Worm (Caenorhabditis elegans) whole organism, midembryonic: ENCODE data around the gene H12D21.5.
A peak's percentile ranks its signal among the peaks of the same experiment; 100 is the strongest.
"Not testable (repeated sequence)": the region's sequence is repeated elsewhere in the genome, so short reads cannot be mapped to it uniquely, and the experiment has no call there.

ENCODE experiments used
- T22C8.4 ChIP-seq: fragments of 200-800 bp; sonication (Bioruptor generic); IDR thresholded peaks from 2 replicates; pipeline ENCODE4 v1.3.6; 2022; ENCODE audit warnings: missing genetic modification characterization, missing compliant biosample characterization
- cog-1 ChIP-seq: sonication (generic microtip); optimal IDR thresholded peaks from 2 replicates; lab custom pipeline; 2016; ENCODE audit warnings: missing genetic modification characterization, missing compliant biosample characterization
- flt-1 ChIP-seq: fragments of 200-800 bp; sonication (Bioruptor generic); IDR thresholded peaks from 2 replicates; pipeline ENCODE4 v1.3.6; 2022; ENCODE audit warnings: missing genetic modification characterization, missing compliant biosample characterization
- klf-2 ChIP-seq: fragments of 200-800 bp; sonication (Bioruptor generic); conservative IDR thresholded peaks from 2 replicates; pipeline ENCODE4 v1.3.6; 2022; ENCODE audit warnings: missing genetic modification reagents, missing genetic modification characterization, missing compliant biosample characterization
- med-1 ChIP-seq: sonication (generic microtip); optimal IDR thresholded peaks from 2 replicates; lab custom pipeline; 2017; ENCODE audit warnings: missing genetic modification characterization, mild to moderate bottlenecking, missing compliant biosample characterization, antibody characterized with exemption, missing genetic modification reagents; ENCODE audit not compliant: insufficient read depth
- ref-1 ChIP-seq: fragments of 200-800 bp; sonication (Bioruptor generic); conservative IDR thresholded peaks from 2 replicates; pipeline ENCODE4 v1.3.6; 2022; ENCODE audit warnings: missing genetic modification reagents, missing genetic modification characterization, missing compliant biosample characterization
- tab-1 ChIP-seq: fragments of 200-800 bp; sonication (Bioruptor generic); IDR thresholded peaks from 2 replicates; pipeline ENCODE4 v1.3.6; 2022; ENCODE audit warnings: missing genetic modification characterization, missing compliant biosample characterization
- ztf-23 ChIP-seq: fragments of 200-800 bp; sonication (Bioruptor generic); IDR thresholded peaks from 2 replicates; pipeline ENCODE4 v1.3.6; 2022; ENCODE audit warnings: missing genetic modification reagents, missing genetic modification characterization, missing compliant biosample characterization
- ztf-29 ChIP-seq: fragments of 200-800 bp; sonication (Bioruptor generic); IDR thresholded peaks from 2 replicates; pipeline ENCODE4 v1.3.6; 2022; ENCODE audit warnings: missing genetic modification reagents, missing genetic modification characterization, missing compliant biosample characterization

Gene H12D21.5

DNA sequence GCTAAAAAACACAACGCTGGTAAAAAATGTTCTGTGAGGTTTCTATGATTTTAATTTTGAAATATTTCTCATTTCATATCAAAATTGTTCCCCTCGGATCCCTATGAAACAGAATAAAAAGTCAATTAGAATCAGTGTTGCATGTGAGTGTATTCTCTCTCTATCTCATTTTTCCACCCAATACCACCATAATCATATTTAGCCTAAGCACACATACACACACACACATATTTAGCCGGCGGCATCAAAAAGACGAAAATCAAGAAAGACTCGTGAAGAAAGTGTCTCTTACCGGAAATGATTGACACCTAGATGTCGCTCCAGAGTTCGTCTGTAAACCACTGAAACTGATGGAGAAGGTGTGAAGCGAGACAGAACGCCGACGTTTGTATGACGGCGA lies 39.5 kb upstream of the H12D21.5 start:
- TF ChIP-seq ztf-23 (GFP tag; lab: Robert Waterston, UW), result no peak
- TF ChIP-seq ref-1 (GFP tag; lab: Robert Waterston, UW), result no peak
- TF ChIP-seq klf-2, result no peak
- TF ChIP-seq ztf-29, result no peak
- TF ChIP-seq flt-1 (GFP tag; lab: Robert Waterston, UW), result no peak
- TF ChIP-seq cog-1 (tag; lab: Kevin White, UChicago), result no peak
- no peak for TF ChIP-seq tab-1 (GFP tag; lab: Robert Waterston, UW)
- TF ChIP-seq med-1 (GFP tag; lab: Kevin White, UChicago), result no peak
- no peak for TF ChIP-seq T22C8.4 (GFP tag; lab: Robert Waterston, UW)

DNA sequence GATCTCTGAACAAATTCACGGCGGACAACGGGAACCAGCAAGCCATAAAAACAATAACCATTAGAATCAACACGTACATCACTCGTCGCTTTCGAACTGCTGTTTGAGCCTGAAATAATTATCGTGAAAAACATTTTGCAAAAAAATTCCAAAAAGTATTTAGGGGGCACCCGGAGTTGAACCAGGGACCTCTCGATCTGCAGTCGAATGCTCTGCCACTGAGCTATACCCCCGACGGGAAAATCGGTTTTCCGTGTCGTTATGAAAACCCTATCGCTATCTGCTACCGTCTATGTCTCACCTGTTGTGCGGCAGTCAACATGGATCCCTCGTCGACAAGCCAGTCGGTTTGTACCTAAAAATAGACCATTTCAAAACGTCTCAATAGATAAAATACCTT lies 38.2 kb upstream of the H12D21.5 start:
- TF ChIP-seq tab-1 (GFP tag; lab: Robert Waterston, UW) (peak; percentile 84), ref-1 (GFP tag; lab: Robert Waterston, UW) (peak; percentile 80), med-1 (GFP tag; lab: Kevin White, UChicago) (peak; percentile 44), T22C8.4 (GFP tag; lab: Robert Waterston, UW) (peak; percentile 62; the same call in 1 of the 2 replicates), flt-1 (GFP tag; lab: Robert Waterston, UW) (no peak; the same call in none of the 2 replicates), ztf-23 (GFP tag; lab: Robert Waterston, UW) (peak; percentile 78; the same call in 1 of the 2 replicates), ztf-29 (no peak), klf-2 (peak; percentile 46; the same call in 1 of the 2 replicates), cog-1 (tag; lab: Kevin White, UChicago) (no peak)

DNA sequence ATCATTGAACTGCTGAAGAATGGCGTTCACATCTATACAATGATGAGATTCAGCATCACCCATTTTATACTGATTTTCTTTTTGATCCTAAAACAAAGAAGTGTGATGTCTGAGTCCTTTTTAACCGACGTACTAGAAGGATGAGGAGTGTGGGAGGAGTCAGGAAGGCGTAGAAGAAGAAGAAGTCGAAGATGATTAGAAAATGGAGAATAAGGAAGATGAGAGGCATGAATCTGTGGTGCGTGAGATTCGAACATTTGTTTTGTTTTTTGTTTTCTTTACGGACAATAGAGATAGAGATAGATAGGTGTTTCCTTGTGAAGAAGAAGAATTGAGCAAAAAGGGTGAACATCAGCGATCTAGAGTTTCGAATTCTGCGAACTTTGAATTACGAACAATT lies 35.3 kb upstream of the H12D21.5 start, which contains the start of gene npr-13:
npr-13 (minus strand) TSS at position 101 of the 400 bp plus-strand sequence.
- TF ChIP-seq cog-1 (tag; lab: Kevin White, UChicago), result no peak
- TF ChIP-seq ref-1 (GFP tag; lab: Robert Waterston, UW), result no peak
- TF ChIP-seq klf-2, result no peak
- TF ChIP-seq tab-1 (GFP tag; lab: Robert Waterston, UW), result no peak
- no peak for TF ChIP-seq med-1 (GFP tag; lab: Kevin White, UChicago)
- no peak for TF ChIP-seq ztf-29
- TF ChIP-seq ztf-23 (GFP tag; lab: Robert Waterston, UW), result no peak
- TF ChIP-seq T22C8.4 (GFP tag; lab: Robert Waterston, UW), result no peak
- TF ChIP-seq flt-1 (GFP tag; lab: Robert Waterston, UW), result no peak

DNA sequence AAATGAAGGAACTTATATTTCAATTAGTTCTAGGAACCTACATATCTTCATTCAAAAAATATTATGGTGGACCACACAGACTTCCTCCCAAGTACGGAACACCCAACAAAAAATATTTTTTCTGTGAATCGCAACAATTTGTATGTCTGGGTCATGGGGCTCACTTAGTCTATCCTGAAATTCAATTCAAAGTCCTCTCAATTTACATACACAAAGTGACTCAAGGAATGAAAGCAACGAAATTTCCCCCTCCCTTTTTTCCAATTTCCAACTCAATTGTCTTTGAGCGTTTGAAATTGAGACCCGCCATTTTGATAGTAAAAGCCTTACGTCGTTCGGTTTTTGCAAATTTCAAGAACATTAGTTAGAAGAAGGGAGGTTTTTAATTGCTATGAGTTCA lies 34.4 kb upstream of the H12D21.5 start:
- no peak for TF ChIP-seq T22C8.4 (GFP tag; lab: Robert Waterston, UW)
- TF ChIP-seq klf-2, result no peak
- no peak for TF ChIP-seq med-1 (GFP tag; lab: Kevin White, UChicago)
- no peak for TF ChIP-seq cog-1 (tag; lab: Kevin White, UChicago)

DNA sequence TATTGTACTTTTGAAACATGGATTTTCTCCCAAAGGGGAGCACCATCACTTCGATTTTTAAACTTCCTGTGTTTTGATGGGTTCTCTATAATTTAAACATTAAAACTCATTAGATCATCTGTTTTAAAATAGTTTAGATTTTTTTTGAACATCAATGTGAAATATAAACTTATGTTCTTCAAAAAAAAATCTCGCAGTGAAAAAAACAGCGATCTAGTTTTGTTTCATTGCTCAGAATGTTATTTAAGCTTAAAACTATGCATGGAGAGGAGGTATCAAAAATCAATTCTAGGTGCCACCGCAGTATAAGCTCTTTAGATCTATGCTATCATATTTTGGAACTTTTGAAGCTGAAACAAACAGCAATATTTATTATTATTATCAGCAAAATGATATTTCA lies 25.6 kb upstream of the H12D21.5 start, which contains the start of gene gcy-14:
gcy-14 (minus strand) TSS at position 101 of the 400 bp plus-strand sequence.
- TF ChIP-seq klf-2 (no peak), tab-1 (GFP tag; lab: Robert Waterston, UW) (no peak), cog-1 (tag; lab: Kevin White, UChicago) (no peak), ztf-23 (GFP tag; lab: Robert Waterston, UW) (no peak), ref-1 (GFP tag; lab: Robert Waterston, UW) (no peak), flt-1 (GFP tag; lab: Robert Waterston, UW) (no peak), T22C8.4 (GFP tag; lab: Robert Waterston, UW) (no peak), ztf-29 (no peak), med-1 (GFP tag; lab: Kevin White, UChicago) (no peak)

DNA sequence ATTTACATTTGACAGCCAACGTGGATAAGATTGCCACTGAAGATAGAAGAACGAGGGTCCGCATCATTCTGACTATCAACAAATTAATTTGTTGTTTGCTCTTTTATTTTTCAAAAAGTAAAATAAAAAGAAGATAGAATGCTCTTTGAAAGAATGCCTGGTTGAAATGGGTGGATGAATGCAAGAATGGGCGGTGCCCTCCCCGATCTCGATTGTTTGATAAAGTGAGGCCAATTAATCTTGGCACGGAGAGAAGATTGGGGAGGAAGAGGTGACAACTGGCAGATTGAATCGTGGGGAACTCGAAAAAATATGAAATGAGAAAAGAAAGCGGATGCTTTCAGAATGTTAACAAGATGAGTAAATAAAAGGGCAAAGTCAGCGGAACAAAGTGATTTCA lies 22.4 kb upstream of the H12D21.5 start, which contains the start of gene ZC412.3:
ZC412.3 (minus strand) TSS at position 183 of the 400 bp plus-strand sequence.
- no peak for TF ChIP-seq tab-1 (GFP tag; lab: Robert Waterston, UW)
- no peak for TF ChIP-seq klf-2
- TF ChIP-seq flt-1 (GFP tag; lab: Robert Waterston, UW), result no peak
- TF ChIP-seq ztf-29, result no peak
- TF ChIP-seq ztf-23 (GFP tag; lab: Robert Waterston, UW), result no peak
- no peak for TF ChIP-seq cog-1 (tag; lab: Kevin White, UChicago)

DNA sequence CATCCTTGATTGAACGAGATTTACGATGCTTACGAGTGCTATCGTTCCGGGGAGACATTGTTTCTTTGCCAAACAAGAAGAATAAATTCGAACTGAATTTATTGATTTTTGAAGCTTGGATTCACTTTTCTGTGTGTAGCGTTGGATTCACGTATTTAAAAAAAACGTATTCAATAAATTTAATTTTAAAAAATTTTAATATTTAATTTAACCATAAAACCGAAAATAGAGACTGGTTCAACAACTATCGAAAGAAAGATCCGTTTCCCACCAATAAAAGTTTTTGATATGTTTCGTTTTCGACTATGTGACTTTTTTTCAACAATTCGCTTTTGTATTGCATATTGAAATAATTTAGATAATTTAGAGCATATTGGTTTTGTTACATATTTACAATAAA lies 18.4 kb upstream of the H12D21.5 start, which contains the start of gene ZC412.5:
ZC412.5 (minus strand) TSS at position 101 of the 400 bp plus-strand sequence.
- TF ChIP-seq klf-2 (no peak), med-1 (GFP tag; lab: Kevin White, UChicago) (no peak), ztf-23 (GFP tag; lab: Robert Waterston, UW) (no peak), T22C8.4 (GFP tag; lab: Robert Waterston, UW) (no peak), flt-1 (GFP tag; lab: Robert Waterston, UW) (no peak), ztf-29 (no peak), cog-1 (tag; lab: Kevin White, UChicago) (no peak), ref-1 (GFP tag; lab: Robert Waterston, UW) (no peak), tab-1 (GFP tag; lab: Robert Waterston, UW) (no peak)

DNA sequence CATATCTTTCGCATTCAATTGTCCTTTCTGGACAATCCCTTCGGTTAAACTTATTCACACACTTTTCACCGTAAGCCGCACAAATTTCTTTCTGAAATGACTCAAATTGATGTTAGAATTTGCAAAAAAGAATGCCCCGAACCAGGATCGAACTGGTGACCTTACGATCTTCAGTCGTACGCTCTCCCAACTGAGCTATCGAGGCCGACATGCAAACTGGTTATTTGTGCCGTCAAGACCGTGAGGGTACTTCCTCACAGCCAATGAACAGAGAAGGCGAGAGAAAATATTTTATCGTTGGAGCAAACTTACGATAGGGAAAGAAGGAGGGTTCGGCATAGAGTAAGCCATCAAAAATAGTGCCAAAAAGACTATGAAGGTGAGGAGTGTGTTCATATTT lies 17.5 kb upstream of the H12D21.5 start:
- TF ChIP-seq klf-2 (no peak), ztf-23 (GFP tag; lab: Robert Waterston, UW) (peak; percentile 77), med-1 (GFP tag; lab: Kevin White, UChicago) (peak; percentile 2), T22C8.4 (GFP tag; lab: Robert Waterston, UW) (peak; percentile 44; the same call in 1 of the 2 replicates), tab-1 (GFP tag; lab: Robert Waterston, UW) (peak; percentile 82), flt-1 (GFP tag; lab: Robert Waterston, UW) (peak; percentile 86), cog-1 (tag; lab: Kevin White, UChicago) (no peak), ref-1 (GFP tag; lab: Robert Waterston, UW) (peak; percentile 34; the same call in 1 of the 2 replicates), ztf-29 (peak; percentile 48; the same call in 1 of the 2 replicates)

DNA sequence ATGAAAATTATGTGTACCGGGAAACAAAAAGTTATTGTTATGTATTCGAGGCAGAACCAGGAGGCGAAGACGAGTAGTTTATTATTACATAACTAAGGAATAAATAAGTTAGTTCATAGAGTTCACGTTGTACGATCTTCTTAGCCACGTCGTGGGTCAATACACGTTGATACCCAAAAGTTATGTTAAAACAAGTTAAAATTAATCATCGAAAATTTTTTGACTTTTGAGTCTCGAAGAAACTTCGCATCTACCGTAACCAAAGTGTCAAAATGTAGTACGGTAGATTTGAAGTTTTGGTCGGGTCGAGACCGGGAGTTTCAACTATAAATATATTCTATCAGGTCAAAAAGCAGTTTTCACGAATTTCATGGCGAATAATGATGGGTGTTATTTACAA lies 17.1 kb upstream of the H12D21.5 start, which contains the start of gene ZC412.10:
ZC412.10 (minus strand) TSS at position 101 of the 400 bp plus-strand sequence.
- not testable (repeated sequence) for TF ChIP-seq tab-1 (GFP tag; lab: Robert Waterston, UW); ztf-29; T22C8.4 (GFP tag; lab: Robert Waterston, UW)
